Worm (Caenorhabditis elegans) whole organism, young adult: ENCODE results near the gene dgk-1.
A peak's percentile ranks its signal among the peaks of the same experiment; 100 is the strongest.

Source experiments
- C17E4.6 ChIP-seq: fragments of 200-800 bp; sonication (Bioruptor generic); IDR thresholded peaks from 2 replicates; pipeline ENCODE4 v1.3.6; 2022; ENCODE audit warnings: missing genetic modification reagents, missing genetic modification characterization, missing compliant biosample characterization
- F10E7.11 ChIP-seq: sonication (generic microtip); optimal IDR thresholded peaks from 2 replicates; lab custom pipeline; 2017; ENCODE audit warnings: mild to moderate bottlenecking, missing genetic modification characterization, moderate library complexity, missing compliant biosample characterization
- akir-1 ChIP-seq: fragments of 200-800 bp; sonication (Bioruptor generic); optimal IDR thresholded peaks from 2 replicates; lab custom pipeline; 2018; ENCODE audit warnings: mild to moderate bottlenecking, missing genetic modification characterization, moderate library complexity, missing compliant biosample characterization
- dox-1 ChIP-seq: fragments of 200-800 bp; sonication (Bioruptor generic); IDR thresholded peaks from 2 replicates; pipeline ENCODE4 v1.3.6; 2022; ENCODE audit warnings: missing genetic modification reagents, missing genetic modification characterization, missing compliant biosample characterization
- dpl-1 ChIP-seq: fragments of 150-350 bp; optimal IDR thresholded peaks from 2 replicates; lab custom pipeline; 2014; ENCODE audit warnings: missing biosample characterization, missing genetic modification reagents, missing genetic modification characterization
- fkh-3 ChIP-seq: sonication (generic microtip); optimal IDR thresholded peaks from 2 replicates; lab custom pipeline; 2016; ENCODE audit warnings: mild to moderate bottlenecking, missing genetic modification characterization, missing compliant biosample characterization
- let-607 ChIP-seq, 2 experiments: fragments of 200-800 bp in 1 of 2; sonication (Bioruptor generic) in 1 of 2; sonication (generic microtip) in 1 of 2; optimal IDR thresholded peaks; 2 replicates each; lab custom pipeline; 2016 to 2018; ENCODE audit warnings: mild to moderate bottlenecking in 2 of 2, missing compliant biosample characterization in 2 of 2, missing genetic modification characterization in 2 of 2, moderate library complexity in 2 of 2, missing genotype in 1 of 2
- madf-3 ChIP-seq: fragments of 200-800 bp; sonication (Bioruptor generic); IDR thresholded peaks from 2 replicates; pipeline ENCODE4 v1.3.6; 2022; ENCODE audit warnings: missing genetic modification reagents, missing genetic modification characterization, missing compliant biosample characterization
- mel-28 ChIP-seq: sonication (generic microtip); optimal IDR thresholded peaks from 2 replicates; lab custom pipeline; 2016; ENCODE audit warnings: borderline replicate concordance, mild to moderate bottlenecking, missing genetic modification characterization, missing compliant biosample characterization
- nfyb-1 ChIP-seq: fragments of 200-800 bp; sonication (Bioruptor generic); IDR thresholded peaks from 2 replicates; pipeline ENCODE4 v1.3.6; 2022; ENCODE audit warnings: missing genetic modification reagents, missing genetic modification characterization, missing compliant biosample characterization
- pha-4 ChIP-seq: fragments of 150-350 bp; sonication (generic microtip); optimal IDR thresholded peaks from 2 replicates; lab custom pipeline; 2014; ENCODE audit warnings: missing biosample characterization, missing genetic modification reagents, missing genetic modification characterization

DNA sequence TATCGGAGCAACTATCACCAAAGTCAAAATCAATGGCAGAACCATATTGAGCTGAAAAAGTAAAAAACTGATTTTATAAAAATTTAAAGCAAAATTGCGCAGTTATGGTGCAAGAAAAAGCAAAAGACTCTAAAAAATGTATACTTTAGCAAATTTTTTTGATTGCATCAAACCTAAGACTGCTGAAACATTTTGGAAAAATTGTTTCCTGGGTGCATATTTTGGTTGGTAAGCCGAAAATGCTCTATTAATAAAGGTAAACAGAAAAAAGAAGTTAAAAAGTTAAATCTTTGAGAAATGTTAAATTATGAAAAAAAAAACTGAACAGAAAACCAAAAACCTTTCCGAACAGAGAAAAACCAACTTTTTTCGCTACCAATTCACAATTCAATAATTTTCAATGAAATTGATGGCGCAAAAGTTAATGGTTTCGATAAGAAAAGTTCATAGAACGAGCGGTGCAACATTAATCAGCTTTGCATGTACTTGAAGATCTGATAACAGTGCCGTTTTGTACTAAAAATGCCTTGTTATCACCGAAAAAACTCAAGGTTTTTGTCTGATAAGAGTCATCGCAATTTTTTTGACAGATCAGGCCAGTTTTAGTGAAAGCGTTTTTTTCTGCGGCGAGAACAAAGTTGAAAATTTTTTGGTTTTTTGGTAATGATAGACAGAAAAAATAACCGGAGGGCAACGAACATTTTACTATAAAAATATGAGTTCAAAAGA lies 13.1 kb downstream of the dgk-1 start, which contains the start of gene abhd-3.2:
- TF ChIP-seq pha-4 (tag; lab: Kevin White, UChicago) = peak; percentile 81
- no peak for TF ChIP-seq fkh-3 (tag; lab: Kevin White, UChicago)
- TF ChIP-seq let-607 (tag; optimal IDR thresholded peaks at IDR 0.05; lab: Kevin White, UChicago) = peak; percentile 2 to 45
- TF ChIP-seq mel-28 (tag; lab: Kevin White, UChicago) = no peak
- no peak for TF ChIP-seq F10E7.11 (tag; lab: Kevin White, UChicago)
- no peak for TF ChIP-seq akir-1 (GFP tag; lab: Kevin White, UChicago)
- no peak for TF ChIP-seq nfyb-1 (GFP tag; lab: Robert Waterston, UW)
- TF ChIP-seq dpl-1 = no peak
- TF ChIP-seq C17E4.6 (GFP tag; lab: Robert Waterston, UW) = no peak
- peak; percentile 62 for TF ChIP-seq dox-1 (GFP tag; lab: Robert Waterston, UW)
- TF ChIP-seq madf-3 (GFP tag; lab: Robert Waterston, UW) = no peak
